Fruit fly (Drosophila melanogaster) whole organism, embryonic: ENCODE data around the gene CG33293.
A peak's percentile ranks its signal among the peaks of the same experiment; 100 is the strongest.

Experiments used
- Antp ChIP-seq: fragments of 200-800 bp; sonication (Bioruptor generic); optimal IDR thresholded peaks from 3 replicates; lab custom pipeline; 2016; ENCODE audit warnings: missing biosample characterization, missing genetic modification characterization
- C15 ChIP-seq: fragments of 200-800 bp; sonication (Bioruptor generic); IDR thresholded peaks from 3 replicates; pipeline ENCODE4 v1.3.6; 2022; ENCODE audit warnings: missing biosample characterization, missing genetic modification characterization
- CG10267 ChIP-seq: fragments of 200-800 bp; sonication (Bioruptor generic); optimal IDR thresholded peaks from 2 replicates; lab custom pipeline; 2018; ENCODE audit warnings: missing biosample characterization, mild to moderate bottlenecking, missing genetic modification characterization, moderate library complexity
- CG10565 ChIP-seq: fragments of 200-800 bp; sonication (Bioruptor generic); optimal IDR thresholded peaks from 3 replicates; lab custom pipeline; 2016; ENCODE audit warnings: missing biosample characterization, mild to moderate bottlenecking, missing genetic modification characterization
- CG11398 ChIP-seq: fragments of 200-800 bp; sonication (Bioruptor generic); optimal IDR thresholded peaks from 2 replicates; lab custom pipeline; 2016; ENCODE audit warnings: missing biosample characterization, missing genetic modification characterization
- CG12659 ChIP-seq: fragments of 200-800 bp; sonication (Bioruptor generic); optimal IDR thresholded peaks from 3 replicates; lab custom pipeline; 2017; ENCODE audit warnings: mild to moderate bottlenecking, missing biosample characterization, missing genetic modification reagents, missing genetic modification characterization
- CG12942 ChIP-seq: fragments of 200-800 bp; sonication (Bioruptor generic); optimal IDR thresholded peaks from 3 replicates; lab custom pipeline; 2016; ENCODE audit warnings: missing biosample characterization, missing genetic modification characterization
- CG15479 ChIP-seq: fragments of 200-800 bp; sonication (Bioruptor generic); optimal IDR thresholded peaks from 3 replicates; lab custom pipeline; 2019; ENCODE audit warnings: missing biosample characterization, mild to moderate bottlenecking, missing genetic modification characterization, moderate library complexity
- CG16813 ChIP-seq: fragments of 200-800 bp; sonication (Bioruptor generic); IDR thresholded peaks from 3 replicates; pipeline ENCODE4 v1.3.6; 2022; ENCODE audit warnings: missing biosample characterization, missing genetic modification characterization; ENCODE audit not compliant: partially characterized antibody
- CG17328 ChIP-seq: fragments of 200-800 bp; sonication (Bioruptor generic); IDR thresholded peaks from 2 replicates; pipeline ENCODE4 v1.3.6; 2022; ENCODE audit warnings: missing biosample characterization, missing genetic modification characterization
- CG17802 ChIP-seq: fragments of 200-800 bp; sonication (Bioruptor generic); optimal IDR thresholded peaks from 2 replicates; lab custom pipeline; 2018; ENCODE audit warnings: missing biosample characterization, mild to moderate bottlenecking, missing genetic modification characterization, moderate library complexity
- CG18619 ChIP-seq: fragments of 200-800 bp; sonication (Bioruptor generic); optimal IDR thresholded peaks from 3 replicates; lab custom pipeline; 2017; ENCODE audit warnings: missing biosample characterization, mild to moderate bottlenecking, missing genetic modification characterization
- CG2678 ChIP-seq: fragments of 200-800 bp; sonication (Bioruptor generic); optimal IDR thresholded peaks from 3 replicates; lab custom pipeline; 2019; ENCODE audit warnings: missing biosample characterization, mild to moderate bottlenecking, missing genetic modification characterization, moderate library complexity
- CG2875 ChIP-seq: fragments of 200-800 bp; sonication (Bioruptor generic); optimal IDR thresholded peaks from 2 replicates; lab custom pipeline; 2017; ENCODE audit warnings: missing biosample characterization, mild to moderate bottlenecking, missing genetic modification characterization, missing genetic modification reagents
- CG32772 ChIP-seq: fragments of 200-800 bp; sonication (Bioruptor generic); IDR thresholded peaks from 2 replicates; pipeline ENCODE4 v1.3.6; 2022; ENCODE audit warnings: missing biosample characterization, missing genetic modification characterization
- CG3838 ChIP-seq: fragments of 200-800 bp; sonication (Bioruptor generic); optimal IDR thresholded peaks from 3 replicates; lab custom pipeline; 2016; ENCODE audit warnings: missing biosample characterization, missing genetic modification characterization
- CG42726 ChIP-seq: fragments of 200-800 bp; sonication (Bioruptor generic); IDR thresholded peaks from 2 replicates; pipeline ENCODE4 v1.3.6; 2022; ENCODE audit warnings: missing biosample characterization, missing genetic modification characterization; ENCODE audit not compliant: partially characterized antibody
- CG4854 ChIP-seq: fragments of 200-800 bp; sonication (Bioruptor generic); optimal IDR thresholded peaks from 2 replicates; lab custom pipeline; 2016; ENCODE audit warnings: missing biosample characterization, missing genetic modification characterization, inconsistent platforms
- CG5180 ChIP-seq: fragments of 200-800 bp; sonication (Bioruptor generic); optimal IDR thresholded peaks from 3 replicates; lab custom pipeline; 2017; ENCODE audit warnings: missing biosample characterization, missing genetic modification characterization, mild to moderate bottlenecking, moderate library complexity, missing genetic modification reagents
- CG6813 ChIP-seq: fragments of 200-800 bp; sonication (Bioruptor generic); optimal IDR thresholded peaks from 2 replicates; lab custom pipeline; 2017; ENCODE audit warnings: missing biosample characterization, missing genetic modification characterization, mild to moderate bottlenecking, moderate library complexity, missing genetic modification reagents
- Drgx ChIP-seq: fragments of 200-800 bp; sonication (Bioruptor generic); IDR thresholded peaks from 2 replicates; pipeline ENCODE4 v1.3.6; 2022; ENCODE audit warnings: missing biosample characterization, missing genetic modification characterization
- E2f1 ChIP-seq: fragments of 200-800 bp; sonication (Bioruptor generic); IDR thresholded peaks from 2 replicates; pipeline ENCODE4 v1.3.6; 2022; ENCODE audit warnings: missing biosample characterization, missing genetic modification characterization
- Gug ChIP-seq: fragments of 200-800 bp; sonication (Bioruptor generic); IDR thresholded peaks from 4 replicates; pipeline ENCODE4 v1.3.6; 2022; ENCODE audit warnings: missing biosample characterization, missing genetic modification characterization
- HLH4C ChIP-seq: fragments of 200-800 bp; sonication (Bioruptor generic); IDR thresholded peaks from 3 replicates; pipeline ENCODE4 v1.3.6; 2022; ENCODE audit warnings: missing biosample characterization, missing genetic modification characterization; ENCODE audit not compliant: partially characterized antibody
- Lhr ChIP-seq: fragments of 200-800 bp; sonication (Bioruptor generic); optimal IDR thresholded peaks from 3 replicates; lab custom pipeline; 2017; ENCODE audit warnings: mild to moderate bottlenecking, missing biosample characterization, missing genetic modification reagents, missing genetic modification characterization
- MTF-1 ChIP-seq: fragments of 200-800 bp; sonication (Bioruptor generic); optimal IDR thresholded peaks from 2 replicates; lab custom pipeline; 2018; ENCODE audit warnings: missing biosample characterization, mild to moderate bottlenecking, missing genetic modification characterization, borderline replicate concordance
- Med ChIP-seq: fragments of 200-800 bp; sonication (Bioruptor generic); peaks from one replicate; lab custom pipeline; 2016; ENCODE audit warnings: missing biosample characterization, missing genetic modification characterization, mild to moderate bottlenecking, inconsistent platforms, moderate library complexity
- Oaz ChIP-seq: fragments of 200-800 bp; sonication (Bioruptor generic); IDR thresholded peaks from 2 replicates; pipeline ENCODE4 v1.3.6; 2022; ENCODE audit warnings: missing biosample characterization, missing genetic modification characterization
- Rx ChIP-seq: fragments of 200-800 bp; sonication (Bioruptor generic); IDR thresholded peaks from 2 replicates; pipeline ENCODE4 v1.3.6; 2022; ENCODE audit warnings: missing biosample characterization, missing genetic modification characterization
- Side ChIP-seq: fragments of 200-800 bp; sonication (Bioruptor generic); optimal IDR thresholded peaks from 2 replicates; lab custom pipeline; 2016; ENCODE audit warnings: missing biosample characterization, missing genetic modification characterization
- Sox100B ChIP-seq: fragments of 200-800 bp; sonication (Bioruptor generic); optimal IDR thresholded peaks from 3 replicates; lab custom pipeline; 2018; ENCODE audit warnings: missing biosample characterization, mild to moderate bottlenecking, missing genetic modification characterization
- Sry-δ ChIP-seq: fragments of 200-800 bp; sonication (Bioruptor generic); optimal IDR thresholded peaks from 2 replicates; lab custom pipeline; 2016; ENCODE audit warnings: missing biosample characterization, missing genetic modification characterization
- bigmax ChIP-seq: fragments of 200-800 bp; sonication (Bioruptor generic); optimal IDR thresholded peaks from 2 replicates; lab custom pipeline; 2018; ENCODE audit warnings: missing biosample characterization, mild to moderate bottlenecking, missing genetic modification characterization
- h ChIP-seq: fragments of >200 bp; optimal IDR thresholded peaks from 2 replicates; lab custom pipeline; 2017
- kay ChIP-seq: fragments of 200-800 bp; sonication (Bioruptor generic); optimal IDR thresholded peaks from 2 replicates; lab custom pipeline; 2016; ENCODE audit warnings: missing biosample characterization, missing genetic modification characterization
- lov ChIP-seq, 2 experiments: fragments of 200-800 bp in 1 of 2; fragments of >200 bp in 1 of 2; sonication (Bioruptor generic) in 1 of 2; IDR thresholded peaks in 1 of 2; optimal IDR thresholded peaks in 1 of 2; 2 replicates in 1 of 2; 3 replicates in 1 of 2; pipeline versions ENCODE4 v1.3.6 to Lab custom; 2017 to 2022; ENCODE audit warnings: missing biosample characterization in 1 of 2, missing genetic modification characterization in 1 of 2
- maf-S ChIP-seq: fragments of 200-800 bp; sonication (Bioruptor generic); optimal IDR thresholded peaks from 2 replicates; lab custom pipeline; 2016; ENCODE audit warnings: missing biosample characterization, missing genetic modification characterization
- onecut ChIP-seq: fragments of 200-800 bp; sonication (Bioruptor generic); IDR thresholded peaks from 2 replicates; pipeline ENCODE4 v1.3.6; 2022; ENCODE audit warnings: missing biosample characterization, missing genetic modification characterization
- peb ChIP-seq: fragments of 200-800 bp; sonication (Bioruptor generic); IDR thresholded peaks from 2 replicates; pipeline ENCODE4 v1.3.6; 2022; ENCODE audit warnings: missing biosample characterization, missing genetic modification characterization
- pho ChIP-seq: fragments of 200-800 bp; sonication (Bioruptor generic); optimal IDR thresholded peaks from 2 replicates; lab custom pipeline; 2016; ENCODE audit warnings: missing biosample characterization, missing genetic modification characterization
- psq ChIP-seq: fragments of 200-800 bp; sonication (Bioruptor generic); optimal IDR thresholded peaks from 2 replicates; lab custom pipeline; 2017; ENCODE audit warnings: missing biosample characterization, missing genetic modification characterization
- shn ChIP-seq: fragments of 200-800 bp; sonication (Bioruptor generic); optimal IDR thresholded peaks from 3 replicates; lab custom pipeline; 2016; ENCODE audit warnings: missing biosample characterization, missing genetic modification characterization
- tgo ChIP-seq: fragments of 200-800 bp; sonication (Bioruptor generic); IDR thresholded peaks from 3 replicates; pipeline ENCODE4 v1.3.6; 2022; ENCODE audit warnings: missing biosample characterization, missing genetic modification characterization
- tin ChIP-seq: fragments of 200-800 bp; sonication (Bioruptor generic); optimal IDR thresholded peaks from 3 replicates; lab custom pipeline; 2016; ENCODE audit warnings: missing biosample characterization, missing genetic modification characterization
- trh ChIP-seq: fragments of 200-800 bp; sonication (Bioruptor generic); optimal IDR thresholded peaks from 2 replicates; lab custom pipeline; 2016; ENCODE audit warnings: missing biosample characterization, missing genetic modification characterization
- tx ChIP-seq: fragments of 200-800 bp; sonication (Bioruptor generic); optimal IDR thresholded peaks from 2 replicates; lab custom pipeline; 2016; ENCODE audit warnings: missing biosample characterization, missing genetic modification characterization
- usp ChIP-seq: fragments of >200 bp; optimal IDR thresholded peaks from 2 replicates; lab custom pipeline; 2017; ENCODE audit warnings: missing biosample characterization, missing genetic modification characterization
- zen2 ChIP-seq: fragments of 200-800 bp; sonication (Bioruptor generic); IDR thresholded peaks from 3 replicates; pipeline ENCODE4 v1.3.6; 2022; ENCODE audit warnings: missing biosample characterization, missing genetic modification characterization; ENCODE audit not compliant: partially characterized antibody

CG33293 gene

dm6 chr3R:5211901-5212758 lies 28.4 kb downstream of the CG33293 start (continued):
- TF ChIP-seq CG2678 (tag; lab: Kevin White, UChicago) (peak; percentile 71), CG16813 (GFP tag; lab: Robert Waterston, UW) (no peak), CG11398 (peak; percentile 74), C15 (GFP tag; lab: Robert Waterston, UW) (0 out of 3 replicates have a peak, but pooled peaks have one; percentile 6), CG12942 (GFP tag; lab: Kevin White, UChicago) (peak; percentile 60), Lhr (GFP tag; lab: Kevin White, UChicago) (peak; percentile 45), h (lab: Kevin White, UChicago) (no peak), Rx (GFP tag; lab: Robert Waterston, UW) (peak; percentile 52; the same call in 1 of the 2 replicates), Gug (peak; percentile 64; the same call in 2 of the 4 replicates), Oaz (GFP tag; lab: Robert Waterston, UW) (no peak), trh (GFP tag; lab: Kevin White, UChicago) (peak; percentile 53), tx (peak; percentile 60), CG15479 (peak; percentile 97), CG6813 (GFP tag; lab: Kevin White, UChicago) (peak; percentile 82), CG10267 (tag; lab: Kevin White, UChicago) (peak; percentile 87), Antp (GFP tag; lab: Kevin White, UChicago) (peak; percentile 80), Sox100B (GFP tag; lab: Kevin White, UChicago) (peak; percentile 56), CG12659 (peak; percentile 11), zen2 (GFP tag; lab: Robert Waterston, UW) (no peak), onecut (GFP tag; lab: Robert Waterston, UW) (peak; percentile 66), tin (GFP tag; lab: Kevin White, UChicago) (peak; percentile 81), CG17328 (peak; percentile 82), bigmax (GFP tag; lab: Kevin White, UChicago) (no peak), usp (no peak), CG18619 (peak; percentile 38), CG2875 (GFP tag; lab: Kevin White, UChicago) (peak; percentile 71), CG3838 (GFP tag; lab: Kevin White, UChicago) (no peak), lov (optimal IDR thresholded peaks at IDR 0.05; lab: Kevin White, UChicago) (peak; percentile 18), lov (GFP tag; IDR thresholded peaks at IDR 0.05; lab: Robert Waterston, UW) (peak; percentile 82; the same call in 2 of the 3 replicates), Side (GFP tag; lab: Kevin White, UChicago) (peak; percentile 79), CG10565 (peak; percentile 60), kay (GFP tag; lab: Kevin White, UChicago) (peak; percentile 45), CG17802 (tag; lab: Kevin White, UChicago) (peak; percentile 51), CG42726 (GFP tag; lab: Robert Waterston, UW) (no peak), tgo (peak; percentile 32; the same call in 1 of the 3 replicates), HLH4C (GFP tag; lab: Robert Waterston, UW) (no peak), shn (peak; percentile 83), MTF-1 (GFP tag; lab: Kevin White, UChicago) (peak; percentile 29), CG32772 (GFP tag; lab: Robert Waterston, UW) (peak; percentile 70), CG4854 (GFP tag; lab: Kevin White, UChicago) (peak; percentile 53), Med (peak; percentile 87), CG5180 (peak; percentile 36), maf-S (peak; percentile 63), Sry-δ (peak; percentile 38), pho (GFP tag; lab: Kevin White, UChicago) (no peak), peb (GFP tag; lab: Robert Waterston, UW) (peak; percentile 51; the same call in 1 of the 2 replicates), psq (no peak), Drgx (GFP tag; lab: Robert Waterston, UW) (peak; percentile 38; the same call in 1 of the 2 replicates), E2f1 (GFP tag; lab: Robert Waterston, UW) (no peak; the same call in 1 of the 2 replicates)
